Worm (Caenorhabditis elegans) whole organism, L4/young adult: ENCODE data around the gene eif-2Bepsilon.

ENCODE experiments used
- W03F9.2 ChIP-seq: fragments of 150-350 bp; optimal IDR thresholded peaks from 2 replicates; lab custom pipeline; 2014; ENCODE audit warnings: missing biosample characterization, missing genetic modification characterization
- dao-5 ChIP-seq: sonication (generic microtip); optimal IDR thresholded peaks from 2 replicates; lab custom pipeline; 2016; ENCODE audit warnings: missing genotype, missing genetic modification characterization, moderate library complexity, missing compliant biosample characterization
- him-1 ChIP-seq: sonication (generic microtip); optimal IDR thresholded peaks from 2 replicates; lab custom pipeline; 2016; ENCODE audit warnings: missing genotype, missing genetic modification reagents, missing genetic modification characterization, missing compliant biosample characterization

DNA sequence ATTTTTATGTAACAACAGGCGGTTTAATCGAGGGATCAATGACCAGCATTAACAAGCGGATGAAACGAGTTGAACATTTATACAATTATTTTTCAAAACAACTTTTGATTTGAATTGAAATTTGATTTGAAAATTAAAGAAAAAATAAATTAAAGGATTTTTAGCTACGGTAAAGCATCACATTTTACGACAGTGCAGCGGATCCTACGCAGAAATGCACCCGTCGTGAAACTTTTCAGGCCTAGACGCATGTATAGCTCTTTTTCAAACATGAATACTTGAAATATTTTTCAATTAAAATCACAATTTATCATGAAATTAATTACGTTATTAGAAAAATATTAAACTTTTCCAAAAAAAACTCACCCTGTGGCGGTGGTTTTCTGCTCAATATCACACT is 39.4 kb downstream of the eif-2Bepsilon start:
- TF ChIP-seq dao-5 (tag; lab: Kevin White, UChicago) (no peak), him-1 (tag; lab: Kevin White, UChicago) (no peak), W03F9.2 (tag; lab: Kevin White, UChicago) (no peak)
